Worm (Caenorhabditis elegans): ENCODE results near the gene C31C9.9.

DNA sequence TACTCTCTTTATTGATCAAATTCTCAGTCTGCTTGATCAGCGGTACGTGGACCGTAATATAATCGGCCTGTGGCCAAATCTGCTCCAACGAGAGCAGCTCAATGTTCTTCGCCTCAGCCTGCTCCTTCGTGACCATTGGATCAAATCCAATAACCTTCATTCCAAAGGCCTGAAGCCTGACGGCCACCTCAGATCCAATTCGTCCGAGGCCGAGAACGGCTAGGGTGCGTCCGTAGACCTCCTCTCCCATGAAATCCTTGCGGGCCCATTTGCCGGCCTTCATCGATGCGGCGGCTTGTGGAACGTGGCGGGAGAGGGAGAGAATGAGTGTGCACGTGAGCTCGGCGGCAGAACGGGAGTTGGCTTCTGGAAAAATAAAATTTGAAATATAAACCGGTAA, 17.4 kb upstream of the C31C9.9 start:
- no peak for TF ChIP-seq him-1 (tag; optimal IDR thresholded peaks at IDR 0.05)
- no peak for TF ChIP-seq W03F9.2 (tag; optimal IDR thresholded peaks at IDR 0.05)
- no peak for TF ChIP-seq dao-5 (tag; optimal IDR thresholded peaks at IDR 0.05)
